Fruit fly (Drosophila melanogaster) whole organism, embryonic: ENCODE results near the gene Mec2.

Experiments
- B-H1 ChIP-seq: fragments of 200-800 bp; sonication (Bioruptor generic); IDR thresholded peaks from 3 replicates; pipeline ENCODE4 v1.3.6; 2022; ENCODE audit warnings: missing biosample characterization, missing genetic modification characterization
- CG10462 ChIP-seq: fragments of 200-800 bp; sonication (Bioruptor generic); optimal IDR thresholded peaks from 2 replicates; lab custom pipeline; 2016; ENCODE audit warnings: missing biosample characterization, missing genetic modification characterization
- CG10565 ChIP-seq: fragments of 200-800 bp; sonication (Bioruptor generic); optimal IDR thresholded peaks from 3 replicates; lab custom pipeline; 2016; ENCODE audit warnings: missing biosample characterization, mild to moderate bottlenecking, missing genetic modification characterization
- CG11456 ChIP-seq: fragments of 200-800 bp; sonication (Bioruptor generic); IDR thresholded peaks from 3 replicates; pipeline ENCODE4 v1.3.6; 2022; ENCODE audit warnings: missing biosample characterization, missing genetic modification characterization
- CG11504 ChIP-seq: fragments of 200-800 bp; sonication (Bioruptor generic); optimal IDR thresholded peaks from 3 replicates; lab custom pipeline; 2019; ENCODE audit warnings: missing biosample characterization, mild to moderate bottlenecking, missing genetic modification characterization, moderate library complexity
- CG11696 ChIP-seq: fragments of 200-800 bp; sonication (Bioruptor generic); IDR thresholded peaks from 2 replicates; pipeline ENCODE4 v1.3.6; 2022; ENCODE audit warnings: missing biosample characterization, missing genetic modification characterization
- CG12071 ChIP-seq: fragments of 200-800 bp; sonication (Bioruptor generic); optimal IDR thresholded peaks from 3 replicates; lab custom pipeline; 2018; ENCODE audit warnings: missing biosample characterization, mild to moderate bottlenecking, missing genetic modification characterization
- CG13775 ChIP-seq: fragments of 200-800 bp; sonication (Bioruptor generic); optimal IDR thresholded peaks from 3 replicates; lab custom pipeline; 2017; ENCODE audit warnings: missing biosample characterization, mild to moderate bottlenecking, missing genetic modification characterization
- CG14441 ChIP-seq: fragments of 200-800 bp; sonication (Bioruptor generic); IDR thresholded peaks from 2 replicates; pipeline ENCODE4 v1.3.6; 2022; ENCODE audit warnings: missing biosample characterization, missing genetic modification characterization
- CG18764 ChIP-seq: fragments of 200-800 bp; sonication (Bioruptor generic); optimal IDR thresholded peaks from 3 replicates; lab custom pipeline; 2016; ENCODE audit warnings: missing biosample characterization, missing genetic modification characterization
- CG3065 ChIP-seq: fragments of 200-800 bp; sonication (Bioruptor generic); optimal IDR thresholded peaks from 2 replicates; lab custom pipeline; 2016; ENCODE audit warnings: missing biosample characterization, missing genetic modification characterization
- CG31224 ChIP-seq: fragments of 200-800 bp; sonication (Bioruptor generic); IDR thresholded peaks from 2 replicates; pipeline ENCODE4 v1.3.6; 2022; ENCODE audit warnings: missing biosample characterization, missing genetic modification characterization
- CG4617 ChIP-seq: fragments of 200-800 bp; sonication (Bioruptor generic); optimal IDR thresholded peaks from 3 replicates; lab custom pipeline; 2016; ENCODE audit warnings: missing biosample characterization, missing genetic modification characterization, borderline replicate concordance
- CG4730 ChIP-seq: fragments of 200-800 bp; sonication (Bioruptor generic); IDR thresholded peaks from 2 replicates; pipeline ENCODE4 v1.3.6; 2022; ENCODE audit warnings: missing biosample characterization, missing genetic modification characterization
- CG5245 ChIP-seq: fragments of 200-800 bp; sonication (Bioruptor generic); optimal IDR thresholded peaks from 3 replicates; lab custom pipeline; 2016; ENCODE audit warnings: missing biosample characterization, missing genetic modification characterization
- CG7745 ChIP-seq: fragments of 200-800 bp; sonication (Bioruptor generic); optimal IDR thresholded peaks from 2 replicates; lab custom pipeline; 2018; ENCODE audit warnings: missing biosample characterization, mild to moderate bottlenecking, missing genetic modification characterization, moderate library complexity
- CG8281 ChIP-seq: fragments of 200-800 bp; sonication (Bioruptor generic); optimal IDR thresholded peaks from 2 replicates; lab custom pipeline; 2018; ENCODE audit warnings: missing biosample characterization, mild to moderate bottlenecking, missing genetic modification characterization, moderate library complexity
- CG8478 ChIP-seq: fragments of >200 bp; optimal IDR thresholded peaks from 2 replicates; lab custom pipeline; 2018
- Chrac-16 ChIP-seq: fragments of 200-800 bp; sonication (Bioruptor generic); optimal IDR thresholded peaks from 3 replicates; lab custom pipeline; 2016; ENCODE audit warnings: missing biosample characterization, missing genetic modification characterization
- Dad ChIP-seq: fragments of 200-800 bp; sonication (Bioruptor generic); optimal IDR thresholded peaks from 3 replicates; lab custom pipeline; 2016; ENCODE audit warnings: missing biosample characterization, missing genetic modification characterization
- Dek ChIP-seq: fragments of 200-800 bp; sonication (Bioruptor generic); optimal IDR thresholded peaks from 3 replicates; lab custom pipeline; 2019; ENCODE audit warnings: missing biosample characterization, mild to moderate bottlenecking, missing genetic modification characterization, moderate library complexity
- Doc2 ChIP-seq: fragments of 200-800 bp; sonication (Bioruptor generic); IDR thresholded peaks from 2 replicates; pipeline ENCODE4 v1.3.6; 2022; ENCODE audit warnings: missing biosample characterization, missing genetic modification characterization
- Gsc ChIP-seq: fragments of 200-800 bp; sonication (Bioruptor generic); IDR thresholded peaks from 2 replicates; pipeline ENCODE4 v1.3.6; 2022; ENCODE audit warnings: missing biosample characterization, missing genetic modification characterization
- HLHmδ ChIP-seq: fragments of 200-800 bp; sonication (Bioruptor generic); optimal IDR thresholded peaks from 2 replicates; lab custom pipeline; 2018; ENCODE audit warnings: missing biosample characterization, mild to moderate bottlenecking, missing genetic modification characterization, moderate library complexity
- Hand ChIP-seq: fragments of 200-800 bp; sonication (Bioruptor generic); optimal IDR thresholded peaks from 2 replicates; lab custom pipeline; 2017; ENCODE audit warnings: mild to moderate bottlenecking, missing biosample characterization, missing genetic modification reagents, missing genetic modification characterization
- HmgZ ChIP-seq: fragments of 200-800 bp; sonication (Bioruptor generic); optimal IDR thresholded peaks from 2 replicates; lab custom pipeline; 2018; ENCODE audit warnings: missing biosample characterization, mild to moderate bottlenecking, missing genetic modification characterization
- Hmx ChIP-seq: fragments of 200-800 bp; sonication (Bioruptor generic); optimal IDR thresholded peaks from 2 replicates; lab custom pipeline; 2016; ENCODE audit warnings: missing biosample characterization, missing genetic modification characterization
- Mad ChIP-seq: fragments of 200-800 bp; sonication (Bioruptor generic); optimal IDR thresholded peaks from 2 replicates; lab custom pipeline; 2016; ENCODE audit warnings: missing biosample characterization, missing genetic modification characterization
- Ptx1 ChIP-seq: fragments of 200-800 bp; sonication (Bioruptor generic); IDR thresholded peaks from 2 replicates; pipeline ENCODE4 v1.3.6; 2022; ENCODE audit warnings: missing biosample characterization, missing genetic modification characterization
- Rx ChIP-seq: fragments of 200-800 bp; sonication (Bioruptor generic); IDR thresholded peaks from 2 replicates; pipeline ENCODE4 v1.3.6; 2022; ENCODE audit warnings: missing biosample characterization, missing genetic modification characterization
- Vsx1 ChIP-seq: fragments of 200-800 bp; sonication (Bioruptor generic); optimal IDR thresholded peaks from 2 replicates; lab custom pipeline; 2017; ENCODE audit warnings: missing biosample characterization, mild to moderate bottlenecking, missing genetic modification characterization, missing genetic modification reagents
- Xbp1 ChIP-seq: fragments of 200-800 bp; sonication (Bioruptor generic); optimal IDR thresholded peaks from 3 replicates; lab custom pipeline; 2016; ENCODE audit warnings: missing biosample characterization, mild to moderate bottlenecking, missing genetic modification characterization
- bbx ChIP-seq: fragments of 200-800 bp; sonication (Bioruptor generic); IDR thresholded peaks from 2 replicates; pipeline ENCODE4 v1.3.6; 2022; ENCODE audit warnings: missing biosample characterization, missing genetic modification characterization; ENCODE audit not compliant: partially characterized antibody
- corto ChIP-seq: fragments of 200-800 bp; sonication (Bioruptor generic); optimal IDR thresholded peaks from 2 replicates; lab custom pipeline; 2016; ENCODE audit warnings: missing biosample characterization, mild to moderate bottlenecking, missing genetic modification characterization, moderate library complexity
- croc ChIP-seq: fragments of 200-800 bp; sonication (Bioruptor generic); conservative IDR thresholded peaks from 3 replicates; pipeline ENCODE4 v1.3.6; 2022; ENCODE audit warnings: missing biosample characterization, missing genetic modification characterization
- da ChIP-seq: fragments of 200-800 bp; sonication (Bioruptor generic); optimal IDR thresholded peaks from 2 replicates; lab custom pipeline; 2016; ENCODE audit warnings: missing biosample characterization, missing genetic modification characterization
- dmrt11E ChIP-seq: fragments of 200-800 bp; sonication (Bioruptor generic); optimal IDR thresholded peaks from 3 replicates; lab custom pipeline; 2018; ENCODE audit warnings: missing biosample characterization, mild to moderate bottlenecking, missing genetic modification characterization, moderate library complexity
- ems ChIP-seq: fragments of 200-800 bp; sonication (Bioruptor generic); optimal IDR thresholded peaks from 3 replicates; lab custom pipeline; 2016; ENCODE audit warnings: missing biosample characterization, missing genetic modification characterization
- esg ChIP-seq: fragments of 200-800 bp; sonication (Bioruptor generic); conservative IDR thresholded peaks from 2 replicates; pipeline ENCODE4 v1.3.6; 2022; ENCODE audit warnings: missing biosample characterization, missing genetic modification characterization
- gsb-n ChIP-seq: fragments of 200-800 bp; sonication (Bioruptor generic); optimal IDR thresholded peaks from 3 replicates; lab custom pipeline; 2018; ENCODE audit warnings: missing biosample characterization, mild to moderate bottlenecking, missing genetic modification characterization
- hb ChIP-seq: fragments of 200-800 bp; sonication (Bioruptor generic); IDR thresholded peaks from 3 replicates; pipeline ENCODE4 v1.3.6; 2022; ENCODE audit warnings: missing biosample characterization, missing genetic modification characterization; ENCODE audit not compliant: partially characterized antibody
- hbn ChIP-seq: fragments of 200-800 bp; sonication (Bioruptor generic); IDR thresholded peaks from 2 replicates; pipeline ENCODE4 v1.3.6; 2022; ENCODE audit warnings: missing biosample characterization, missing genetic modification characterization; ENCODE audit not compliant: partially characterized antibody
- lola ChIP-seq, 3 experiments: fragments of >200 bp in 2 of 3; fragments of 200-800 bp in 1 of 3; sonication (Bioruptor generic) in 1 of 3; optimal IDR thresholded peaks; 2 replicates each; lab custom pipeline; 2017 to 2019; ENCODE audit warnings: missing biosample characterization in 3 of 3, missing genetic modification characterization in 3 of 3, mild to moderate bottlenecking in 1 of 3, moderate library complexity in 1 of 3
- mirr ChIP-seq: fragments of 200-800 bp; sonication (Bioruptor generic); optimal IDR thresholded peaks from 3 replicates; lab custom pipeline; 2018; ENCODE audit warnings: missing biosample characterization, mild to moderate bottlenecking, missing genetic modification characterization
- pfk ChIP-seq: fragments of 200-800 bp; sonication (Bioruptor generic); optimal IDR thresholded peaks from 2 replicates; lab custom pipeline; 2018; ENCODE audit warnings: missing biosample characterization, mild to moderate bottlenecking, missing genetic modification characterization, moderate library complexity
- salm ChIP-seq: fragments of 200-800 bp; sonication (Bioruptor generic); optimal IDR thresholded peaks from 2 replicates; lab custom pipeline; 2018; ENCODE audit warnings: missing biosample characterization, mild to moderate bottlenecking, missing genetic modification characterization
- scrt ChIP-seq: fragments of 200-800 bp; sonication (Bioruptor generic); optimal IDR thresholded peaks from 2 replicates; lab custom pipeline; 2018; ENCODE audit warnings: missing biosample characterization, mild to moderate bottlenecking, missing genetic modification characterization, moderate library complexity
- sens-2 ChIP-seq: fragments of 200-800 bp; sonication (Bioruptor generic); IDR thresholded peaks from 2 replicates; pipeline ENCODE4 v1.3.6; 2022; ENCODE audit warnings: missing biosample characterization, missing genetic modification characterization
- tna ChIP-seq: fragments of 200-800 bp; sonication (Bioruptor generic); IDR thresholded peaks from 2 replicates; pipeline ENCODE4 v1.3.6; 2022; ENCODE audit warnings: missing biosample characterization, missing genetic modification characterization; ENCODE audit not compliant: partially characterized antibody
- trem ChIP-seq: fragments of 200-800 bp; optimal IDR thresholded peaks from 3 replicates; lab custom pipeline; 2019; ENCODE audit warnings: missing biosample characterization, mild to moderate bottlenecking, missing genetic modification characterization, moderate library complexity

Gene Mec2

dm6 chrX:19154998-19155397 is 32.8 kb upstream of the Mec2 start (continued):
- TF ChIP-seq Hand (GFP tag; lab: Kevin White, UChicago) (peak; percentile 6), Gsc (peak; percentile 54; the same call in 1 of the 2 replicates), B-H1 (GFP tag; lab: Robert Waterston, UW) (peak; percentile 67), CG7745 (tag; lab: Kevin White, UChicago) (peak; percentile 77), tna (GFP tag; lab: Robert Waterston, UW) (no peak), esg (GFP tag; lab: Robert Waterston, UW) (peak; percentile 76), lola (GFP tag; optimal IDR thresholded peaks at IDR 0.05; lab: Kevin White, UChicago) (peak in 1 of 3 experiments; percentile 94), CG3065 (GFP tag; lab: Kevin White, UChicago) (peak; percentile 55), CG10565 (peak; percentile 63), gsb-n (tag; lab: Kevin White, UChicago) (peak; percentile 93), Ptx1 (peak; percentile 71), Mad (GFP tag; lab: Kevin White, UChicago) (peak; percentile 75), Chrac-16 (GFP tag; lab: Kevin White, UChicago) (peak; percentile 87), HmgZ (tag; lab: Kevin White, UChicago) (peak; percentile 46), croc (GFP tag; lab: Robert Waterston, UW) (peak; percentile 88), CG31224 (peak; percentile 34; the same call in 1 of the 2 replicates), pfk (GFP tag; lab: Kevin White, UChicago) (no peak), Dek (peak; percentile 31), CG11456 (GFP tag; lab: Robert Waterston, UW) (peak; percentile 66; the same call in 1 of the 3 replicates), salm (tag; lab: Kevin White, UChicago) (peak; percentile 75), dmrt11E (tag; lab: Kevin White, UChicago) (peak; percentile 97), CG12071 (GFP tag; lab: Kevin White, UChicago) (peak; percentile 53), CG11696 (GFP tag; lab: Robert Waterston, UW) (no peak), trem (tag; lab: Kevin White, UChicago) (peak; percentile 92), corto (GFP tag; lab: Kevin White, UChicago) (peak; percentile 82), CG5245 (GFP tag; lab: Kevin White, UChicago) (peak; percentile 91), hb (no peak), CG4617 (GFP tag; lab: Kevin White, UChicago) (peak; percentile 41), da (no peak), Vsx1 (peak; percentile 45), CG4730 (peak; percentile 67), bbx (GFP tag; lab: Robert Waterston, UW) (no peak), CG8281 (peak; percentile 53), HLHmδ (GFP tag; lab: Kevin White, UChicago) (no peak), sens-2 (GFP tag; lab: Robert Waterston, UW) (peak; percentile 81), Doc2 (GFP tag; lab: Robert Waterston, UW) (no peak), CG11504 (tag; lab: Kevin White, UChicago) (peak; percentile 85), hbn (GFP tag; lab: Robert Waterston, UW) (no peak), CG13775 (GFP tag; lab: Kevin White, UChicago) (peak; percentile 84), scrt (peak; percentile 46), mirr (no peak), ems (GFP tag; lab: Kevin White, UChicago) (peak; percentile 85), CG8478 (lab: Kevin White, UChicago) (no peak), CG10462 (GFP tag; lab: Kevin White, UChicago) (peak; percentile 72), Xbp1 (GFP tag; lab: Kevin White, UChicago) (peak; percentile 83), CG18764 (GFP tag; lab: Kevin White, UChicago) (peak; percentile 84), Rx (GFP tag; lab: Robert Waterston, UW) (peak; percentile 78), Dad (GFP tag; lab: Kevin White, UChicago) (peak; percentile 89), Hmx (GFP tag; lab: Kevin White, UChicago) (no peak), CG14441 (GFP tag; lab: Robert Waterston, UW) (peak; percentile 35; the same call in 1 of the 2 replicates)
